Worm (Caenorhabditis elegans) whole organism, L4 larva: Measurements from ENCODE around the gene R09A8.2.

ENCODE experiments used
- F37D6.2 ChIP-seq: sonication (generic microtip); optimal IDR thresholded peaks from 2 replicates; lab custom pipeline; 2016; ENCODE audit warnings: mild to moderate bottlenecking, missing genetic modification characterization, missing compliant biosample characterization
- R02D3.7 ChIP-seq: fragments of 150-350 bp; sonication (generic microtip); optimal IDR thresholded peaks from 3 replicates; lab custom pipeline; 2014; ENCODE audit warnings: missing biosample characterization, missing genetic modification characterization
- T20F7.1 ChIP-seq: fragments of 200-800 bp; sonication (Bioruptor generic); optimal IDR thresholded peaks from 2 replicates; lab custom pipeline; 2018; ENCODE audit warnings: mild to moderate bottlenecking, missing genetic modification characterization, missing compliant biosample characterization
- Y105C5A.15 ChIP-seq: fragments of 200-800 bp; sonication (Bioruptor generic); IDR thresholded peaks from 2 replicates; pipeline ENCODE4 v1.3.6; 2022; ENCODE audit warnings: missing genetic modification characterization, missing compliant biosample characterization
- Y75B8A.6 ChIP-seq: fragments of 200-800 bp; sonication (Bioruptor generic); IDR thresholded peaks from 2 replicates; pipeline ENCODE4 v1.3.6; 2022; ENCODE audit warnings: missing genetic modification reagents, missing genetic modification characterization, missing compliant biosample characterization
- ZK337.2 ChIP-seq: fragments of 200-800 bp; sonication (Bioruptor generic); IDR thresholded peaks from 2 replicates; pipeline ENCODE4 v1.3.6; 2022; ENCODE audit warnings: missing genetic modification reagents, missing genetic modification characterization, missing compliant biosample characterization
- aha-1 ChIP-seq: fragments of 150-350 bp; peaks from one replicate; lab custom pipeline; 2014; ENCODE audit warnings: missing biosample characterization, missing genetic modification characterization
- aly-2 ChIP-seq: sonication (generic microtip); optimal IDR thresholded peaks from 2 replicates; lab custom pipeline; 2018; ENCODE audit warnings: missing biosample characterization, missing genetic modification characterization
- ceh-20 ChIP-seq: fragments of 200-800 bp; sonication (Bioruptor generic); IDR thresholded peaks from 2 replicates; pipeline ENCODE4 v1.3.6; 2022; ENCODE audit warnings: missing genetic modification reagents, missing genetic modification characterization, missing compliant biosample characterization
- ceh-32 ChIP-seq: sonication (generic microtip); optimal IDR thresholded peaks from 2 replicates; lab custom pipeline; 2016; ENCODE audit warnings: mild to moderate bottlenecking, missing genetic modification characterization, missing compliant biosample characterization; ENCODE audit not compliant: poor library complexity
- ces-1 ChIP-seq: fragments of 150-350 bp; sonication (generic microtip); optimal IDR thresholded peaks from 4 replicates; lab custom pipeline; 2014; ENCODE audit warnings: missing biosample characterization, missing genetic modification reagents, missing genetic modification characterization
- cey-2 ChIP-seq: sonication (generic microtip); optimal IDR thresholded peaks from 3 replicates; lab custom pipeline; 2017; ENCODE audit warnings: missing genetic modification characterization, mild to moderate bottlenecking, missing compliant biosample characterization, antibody characterized with exemption, borderline replicate concordance; ENCODE audit not compliant: insufficient read depth
- ctbp-1 ChIP-seq: fragments of 200-800 bp; sonication (Bioruptor generic); IDR thresholded peaks from 2 replicates; pipeline ENCODE4 v1.3.6; 2022; ENCODE audit warnings: missing genetic modification reagents, missing genetic modification characterization, missing compliant biosample characterization
- dmd-9 ChIP-seq: fragments of 200-800 bp; sonication (Bioruptor generic); IDR thresholded peaks from 2 replicates; pipeline ENCODE4 v1.3.6; 2022; ENCODE audit warnings: missing genetic modification reagents, missing genetic modification characterization, missing compliant biosample characterization
- dpl-1 ChIP-seq: fragments of 150-350 bp; optimal IDR thresholded peaks from 2 replicates; lab custom pipeline; 2014; ENCODE audit warnings: missing biosample characterization, missing genetic modification reagents, missing genetic modification characterization
- duxl-1 ChIP-seq: sonication (generic microtip); optimal IDR thresholded peaks from 2 replicates; lab custom pipeline; 2016; ENCODE audit warnings: mild to moderate bottlenecking, missing genetic modification characterization, moderate library complexity, missing compliant biosample characterization; ENCODE audit not compliant: poor library complexity
- fkh-10 ChIP-seq: fragments of 150-350 bp; optimal IDR thresholded peaks from 2 replicates; lab custom pipeline; 2014; ENCODE audit warnings: missing biosample characterization, missing genetic modification reagents, missing genetic modification characterization
- gei-8 ChIP-seq: fragments of 200-800 bp; sonication (Bioruptor generic); optimal IDR thresholded peaks from 2 replicates; lab custom pipeline; 2018; ENCODE audit warnings: mild to moderate bottlenecking, missing genetic modification characterization, missing compliant biosample characterization
- hif-1 ChIP-seq, 2 experiments: sonication (generic microtip); optimal IDR thresholded peaks; 2 replicates each; lab custom pipeline; 2016 to 2017; ENCODE audit warnings: missing compliant biosample characterization in 2 of 2, missing genetic modification characterization in 2 of 2, missing genetic modification reagents in 2 of 2, missing genotype in 2 of 2, mild to moderate bottlenecking in 1 of 2
- hlh-30 ChIP-seq: sonication (generic microtip); optimal IDR thresholded peaks from 2 replicates; lab custom pipeline; 2017; ENCODE audit warnings: antibody characterized with exemption, mild to moderate bottlenecking, missing genetic modification characterization, missing compliant biosample characterization; ENCODE audit not compliant: insufficient read depth
- hmg-1.1 ChIP-seq: fragments of 200-800 bp; sonication (Bioruptor generic); IDR thresholded peaks from 2 replicates; pipeline ENCODE4 v1.3.6; 2022; ENCODE audit warnings: missing genetic modification reagents, missing genetic modification characterization, missing compliant biosample characterization
- lin-1 ChIP-seq: fragments of 200-800 bp; sonication (Bioruptor generic); IDR thresholded peaks from 2 replicates; pipeline ENCODE4 v1.3.6; 2022; ENCODE audit warnings: missing genetic modification reagents, missing genetic modification characterization, missing compliant biosample characterization
- lin-29 ChIP-seq: fragments of 200-800 bp; sonication (Bioruptor generic); IDR thresholded peaks from 2 replicates; pipeline ENCODE4 v1.3.6; 2022; ENCODE audit warnings: missing genetic modification reagents, missing genetic modification characterization, missing compliant biosample characterization
- lin-39 ChIP-seq: fragments of 150-350 bp; optimal IDR thresholded peaks from 2 replicates; lab custom pipeline; 2014; ENCODE audit warnings: missing biosample characterization, missing genetic modification reagents, missing genetic modification characterization
- lsy-2 ChIP-seq, 2 experiments: fragments of 150-350 bp in 1 of 2; sonication (generic microtip) in 1 of 2; optimal IDR thresholded peaks; 2 replicates each; lab custom pipeline; 2014 to 2017; ENCODE audit warnings: missing biosample characterization in 2 of 2, missing genetic modification characterization in 2 of 2
- mdl-1 ChIP-seq, 2 experiments: fragments of 150-350 bp in 1 of 2; sonication (generic microtip) in 1 of 2; optimal IDR thresholded peaks; 2 replicates each; lab custom pipeline; 2014 to 2017; ENCODE audit warnings: missing biosample characterization in 2 of 2, missing genetic modification characterization in 2 of 2
- mdt-29 ChIP-seq: fragments of 200-800 bp; sonication (Bioruptor generic); IDR thresholded peaks from 2 replicates; pipeline ENCODE4 v1.3.6; 2022; ENCODE audit warnings: missing genetic modification reagents, missing genetic modification characterization, missing compliant biosample characterization
- mep-1 ChIP-seq: fragments of 150-350 bp; sonication (generic microtip); optimal IDR thresholded peaks from 3 replicates; lab custom pipeline; 2014; ENCODE audit warnings: missing biosample characterization, missing genetic modification characterization
- mxl-3 ChIP-seq: fragments of 200-800 bp; sonication (Bioruptor generic); optimal IDR thresholded peaks from 2 replicates; lab custom pipeline; 2018; ENCODE audit warnings: mild to moderate bottlenecking, missing genetic modification characterization, missing compliant biosample characterization
- nhr-25 ChIP-seq: sonication (generic microtip); optimal IDR thresholded peaks from 2 replicates; lab custom pipeline; 2017; ENCODE audit warnings: missing genetic modification characterization, mild to moderate bottlenecking, missing compliant biosample characterization, antibody characterized with exemption, moderate library complexity, borderline replicate concordance; ENCODE audit not compliant: insufficient read depth
- nhr-42 ChIP-seq: fragments of 200-800 bp; sonication (Bioruptor generic); IDR thresholded peaks from 2 replicates; pipeline ENCODE4 v1.3.6; 2022; ENCODE audit warnings: missing genetic modification characterization, missing compliant biosample characterization
- pha-4 ChIP-seq, 2 experiments: fragments of 150-350 bp in 1 of 2; fragments of 200-800 bp in 1 of 2; sonication (Bioruptor generic) in 1 of 2; IDR thresholded peaks in 1 of 2; optimal IDR thresholded peaks in 1 of 2; 2 replicates each; pipeline versions ENCODE4 v1.3.6 to Lab custom; 2014 to 2022; ENCODE audit warnings: missing genetic modification characterization in 2 of 2, missing genetic modification reagents in 2 of 2, missing biosample characterization in 1 of 2, missing compliant biosample characterization in 1 of 2
- sdz-12 ChIP-seq: fragments of 200-800 bp; sonication (Bioruptor generic); optimal IDR thresholded peaks from 2 replicates; lab custom pipeline; 2018; ENCODE audit warnings: mild to moderate bottlenecking, missing genetic modification characterization, missing compliant biosample characterization
- snpc-1.2 ChIP-seq: fragments of 200-800 bp; sonication (Bioruptor generic); IDR thresholded peaks from 2 replicates; pipeline ENCODE4 v1.3.6; 2022; ENCODE audit warnings: missing genetic modification reagents, missing genetic modification characterization, missing compliant biosample characterization
- spr-1 ChIP-seq: sonication (generic microtip); optimal IDR thresholded peaks from 2 replicates; lab custom pipeline; 2016; ENCODE audit warnings: mild to moderate bottlenecking, missing genetic modification characterization, missing compliant biosample characterization
- tag-97 ChIP-seq: fragments of 200-800 bp; sonication (Bioruptor generic); IDR thresholded peaks from 2 replicates; pipeline ENCODE4 v1.3.6; 2022; ENCODE audit warnings: missing genetic modification characterization, missing compliant biosample characterization
- unc-39 ChIP-seq: sonication (generic microtip); optimal IDR thresholded peaks from 2 replicates; lab custom pipeline; 2017; ENCODE audit warnings: missing biosample characterization, missing genetic modification characterization
- unc-62 ChIP-seq, 3 experiments: fragments of 150-350 bp in 1 of 3; sonication (generic microtip); optimal IDR thresholded peaks in 2 of 3; peaks in 1 of 3; 1 replicate in 1 of 3; 2 replicates in 2 of 3; lab custom pipeline; 2014 to 2017; ENCODE audit warnings: missing biosample characterization in 3 of 3, missing genetic modification characterization in 3 of 3, missing genetic modification reagents in 3 of 3, missing genotype in 1 of 3
- zag-1 ChIP-seq: fragments of 150-350 bp; optimal IDR thresholded peaks from 2 replicates; lab custom pipeline; 2014; ENCODE audit warnings: missing biosample characterization, missing genetic modification characterization
- zfp-2 ChIP-seq: sonication (generic microtip); optimal IDR thresholded peaks from 2 replicates; lab custom pipeline; 2016; ENCODE audit warnings: mild to moderate bottlenecking, missing genetic modification characterization, missing compliant biosample characterization
- zfp-3 ChIP-seq: fragments of 200-800 bp; sonication (Bioruptor generic); conservative IDR thresholded peaks from 2 replicates; pipeline ENCODE4 v1.3.6; 2022; ENCODE audit warnings: missing genetic modification reagents, missing genetic modification characterization, missing compliant biosample characterization
- zip-11 ChIP-seq: fragments of 200-800 bp; sonication (Bioruptor generic); IDR thresholded peaks from 2 replicates; pipeline ENCODE4 v1.3.6; 2022; ENCODE audit warnings: missing genetic modification characterization, missing compliant biosample characterization

R09A8.2 gene

DNA sequence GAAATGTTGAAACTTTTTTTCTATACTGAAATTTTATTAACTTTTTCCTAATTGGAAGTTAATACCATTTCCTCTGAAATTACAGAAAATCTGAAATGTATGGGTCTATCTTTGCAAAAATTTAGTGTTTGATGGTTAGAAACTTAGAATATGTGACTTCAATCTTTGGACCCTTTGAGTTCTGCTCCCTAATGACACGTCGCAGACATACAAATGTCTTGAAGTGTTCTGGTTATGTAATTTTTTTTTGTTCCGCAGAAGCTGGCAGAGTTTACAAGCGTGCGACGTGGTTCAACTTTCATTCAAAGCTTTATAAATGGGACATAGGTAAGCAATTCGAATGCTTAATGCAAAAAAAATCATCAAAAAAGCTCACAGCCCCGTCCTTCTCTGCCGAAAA lies 18.7 kb downstream of the R09A8.2 start:
- TF ChIP-seq cey-2 (tag; lab: Kevin White, UChicago) (no peak), aha-1 (tag; lab: Kevin White, UChicago) (peak; percentile 94)

ce11 chrX:12640459-12640858 lies 21.2 kb downstream of the R09A8.2 start, which contains the start of gene R09A8.5:
Gene R09A8.5, minus strand, starts transcription at chrX:12640559.
- TF ChIP-seq mdt-29 (GFP tag; lab: Robert Waterston, UW) (no peak), R02D3.7 (tag; lab: Kevin White, UChicago) (no peak), ces-1 (GFP tag; lab: Kevin White, UChicago) (no peak), nhr-42 (GFP tag; lab: Robert Waterston, UW) (no peak), aly-2 (tag; lab: Kevin White, UChicago) (no peak), ctbp-1 (GFP tag; lab: Robert Waterston, UW) (no peak), fkh-10 (GFP tag; lab: Kevin White, UChicago) (no peak), zfp-3 (GFP tag; lab: Robert Waterston, UW) (no peak), zag-1 (tag; lab: Kevin White, UChicago) (no peak), nhr-25 (tag; lab: Kevin White, UChicago) (no peak), sdz-12 (GFP tag; lab: Kevin White, UChicago) (no peak), lsy-2 (tag; optimal IDR thresholded peaks at IDR 0.05; lab: Kevin White, UChicago) (no peak), snpc-1.2 (no peak)
- TF ChIP-seq, all 104 proteins: peak for 0

ce11 chrX:12640961-12641360 lies 21.7 kb downstream of the R09A8.2 start:
- no peak for TF ChIP-seq zip-11
- no peak for TF ChIP-seq zfp-2 (tag; lab: Kevin White, UChicago)
- TF ChIP-seq duxl-1 (tag; lab: Kevin White, UChicago) = no peak
- TF ChIP-seq spr-1 (tag; lab: Kevin White, UChicago) = no peak
- TF ChIP-seq zfp-3 (GFP tag; lab: Robert Waterston, UW) = no peak
- TF ChIP-seq lin-29 (GFP tag; lab: Robert Waterston, UW) = no peak
- no peak for TF ChIP-seq unc-39 (tag; lab: Kevin White, UChicago)
- no peak for TF ChIP-seq hif-1 (tag; optimal IDR thresholded peaks at IDR 0.05; lab: Kevin White, UChicago)
- TF ChIP-seq lin-1 (GFP tag; lab: Robert Waterston, UW) = no peak
- no peak for TF ChIP-seq mdl-1 (tag; optimal IDR thresholded peaks at IDR 0.05; lab: Kevin White, UChicago)

- TF ChIP-seq hif-1 (tag; optimal IDR thresholded peaks at IDR 0.05; lab: Kevin White, UChicago) (no peak), ZK337.2 (GFP tag; lab: Robert Waterston, UW) (no peak), mdt-29 (GFP tag; lab: Robert Waterston, UW) (no peak), pha-4 (GFP tag; IDR thresholded peaks at IDR 0.05; lab: Robert Waterston, UW) (no peak), pha-4 (tag; optimal IDR thresholded peaks at IDR 0.05; lab: Kevin White, UChicago) (peak; percentile 78), F37D6.2 (no peak), ceh-20 (GFP tag; lab: Robert Waterston, UW) (no peak), unc-62 (GFP tag; optimal IDR thresholded peaks at IDR 0.05 in 1 of 2; lab: Kevin White, UChicago) (peak in 1 of 2 experiments; percentile 83), unc-62 (tag; optimal IDR thresholded peaks at IDR 0.05; lab: Kevin White, UChicago) (no peak), gei-8 (GFP tag; lab: Kevin White, UChicago) (no peak), Y105C5A.15 (GFP tag; lab: Robert Waterston, UW) (no peak), dmd-9 (GFP tag; lab: Robert Waterston, UW) (no peak), T20F7.1 (GFP tag; lab: Kevin White, UChicago) (no peak), ceh-32 (tag; lab: Kevin White, UChicago) (no peak), tag-97 (GFP tag; lab: Robert Waterston, UW) (no peak), dpl-1 (GFP tag; lab: Kevin White, UChicago) (no peak), lin-39 (tag; lab: Kevin White, UChicago) (no peak), hmg-1.1 (GFP tag; lab: Robert Waterston, UW) (no peak), mep-1 (peak; percentile 24), hlh-30 (tag; lab: Kevin White, UChicago) (peak; percentile 44), mdl-1 (tag; optimal IDR thresholded peaks at IDR 0.05; lab: Kevin White, UChicago) (peak in 1 of 2 experiments; percentile 11), mxl-3 (no peak), Y75B8A.6 (no peak)
- TF ChIP-seq, all 104 proteins: peak for 5
These were observed 23.7 kb downstream of the R09A8.2 start for ce11 chrX:12642952-12643351.
